Fruit fly (Drosophila melanogaster) whole organism, prepupa: ENCODE measurements around the gene Calr.

Experiments
- CG7368 ChIP-seq: fragments of 200-800 bp; sonication (Bioruptor generic); optimal IDR thresholded peaks from 3 replicates; lab custom pipeline; 2016; ENCODE audit warnings: missing biosample characterization, missing genetic modification characterization
- lz ChIP-seq: fragments of 200-800 bp; sonication (Bioruptor generic); optimal IDR thresholded peaks from 3 replicates; lab custom pipeline; 2016; ENCODE audit warnings: missing biosample characterization, missing genetic modification characterization

dm6 chr3R:9594251-9594581, 36.4 kb downstream of the Calr start:
- TF ChIP-seq CG7368 (GFP tag; lab: Kevin White, UChicago) (no peak), lz (no peak)
